Fruit fly (Drosophila melanogaster): ENCODE data around the gene CG14022.

DNA sequence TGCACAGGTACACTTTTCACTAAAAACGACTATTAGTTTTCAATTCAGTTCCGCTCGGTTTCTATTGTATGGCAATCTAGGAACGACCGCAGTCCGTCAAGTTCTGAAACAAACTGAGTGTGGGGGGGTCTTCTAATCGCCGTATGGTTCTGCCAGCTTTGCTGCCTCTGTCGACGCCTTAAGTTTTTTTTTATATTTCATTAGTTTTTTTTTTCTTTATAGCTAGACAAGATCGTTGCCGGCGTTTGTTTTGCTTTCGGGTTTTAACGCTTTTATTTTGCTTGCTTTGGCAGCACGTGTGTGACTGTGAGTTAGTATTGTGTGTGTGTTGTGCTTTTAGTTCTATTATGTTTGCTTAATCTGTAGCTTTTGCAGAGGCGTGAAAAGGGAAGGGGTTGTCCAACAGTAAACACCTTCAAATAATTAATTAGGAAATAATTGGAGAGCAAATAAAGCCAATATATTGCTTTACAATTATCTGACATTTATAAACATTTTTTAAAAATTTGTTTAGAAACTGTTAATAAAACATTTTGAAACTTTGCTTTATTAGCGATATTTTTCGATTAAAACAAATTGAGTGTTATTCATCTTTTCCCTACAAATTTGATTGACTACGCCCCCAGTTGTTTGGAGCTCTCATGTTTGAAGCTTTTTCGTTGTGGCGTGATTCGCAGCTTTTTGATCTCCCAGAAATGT, 13.6 kb upstream of the CG14022 start, which contains the start of gene Acsf2:
- no peak for TF ChIP-seq psq (optimal IDR thresholded peaks at IDR 0.05)
- no peak for TF ChIP-seq CG8478 (optimal IDR thresholded peaks at IDR 0.05)

Measured in whole organism.